Worm (Caenorhabditis elegans) whole organism, late embryonic: ENCODE measurements around the gene rsef-1.

ENCODE experiments used
- ama-1 ChIP-seq: fragments of 150-350 bp; optimal IDR thresholded peaks from 2 replicates; lab custom pipeline; 2014
- ceh-14 ChIP-seq: sonication (generic microtip); optimal IDR thresholded peaks from 2 replicates; lab custom pipeline; 2016; ENCODE audit warnings: missing genotype, missing genetic modification characterization, missing compliant biosample characterization
- ceh-22 ChIP-seq: sonication (generic microtip); optimal IDR thresholded peaks from 2 replicates; lab custom pipeline; 2017; ENCODE audit warnings: missing biosample characterization, missing genetic modification characterization
- elt-2 ChIP-seq: sonication (generic microtip); optimal IDR thresholded peaks from 2 replicates; lab custom pipeline; 2016; ENCODE audit warnings: missing genetic modification reagents, missing genetic modification characterization, missing compliant biosample characterization
- fkh-6 ChIP-seq: sonication (generic microtip); optimal IDR thresholded peaks from 2 replicates; lab custom pipeline; 2016; ENCODE audit warnings: missing genetic modification characterization, missing compliant biosample characterization
- gmeb-2 ChIP-seq: sonication (generic microtip); optimal IDR thresholded peaks from 2 replicates; lab custom pipeline; 2016; ENCODE audit warnings: missing genetic modification characterization, inconsistent platforms, missing compliant biosample characterization
- hlh-30 ChIP-seq: sonication (generic microtip); optimal IDR thresholded peaks from 2 replicates; lab custom pipeline; 2017; ENCODE audit warnings: antibody characterized with exemption, missing genetic modification characterization, missing compliant biosample characterization; ENCODE audit not compliant: insufficient read depth
- pax-1 ChIP-seq: fragments of 150-350 bp; optimal IDR thresholded peaks from 2 replicates; lab custom pipeline; 2014; ENCODE audit warnings: missing biosample characterization, missing genetic modification characterization
- pha-4 ChIP-seq: fragments of 150-350 bp; optimal IDR thresholded peaks from 2 replicates; lab custom pipeline; 2018; ENCODE audit warnings: missing biosample characterization, missing genetic modification reagents, missing genetic modification characterization
- pqm-1 ChIP-seq: sonication (generic microtip); optimal IDR thresholded peaks from 2 replicates; lab custom pipeline; 2016; ENCODE audit warnings: missing genetic modification characterization, missing compliant biosample characterization
- ztf-16 ChIP-seq: sonication (generic microtip); optimal IDR thresholded peaks from 2 replicates; lab custom pipeline; 2017; ENCODE audit warnings: missing genetic modification characterization, missing compliant biosample characterization

ce11 chrX:3106137-3106536 lies 46.9 kb upstream of the rsef-1 start, which contains the start of gene K10B3.5:
- TF ChIP-seq gmeb-2 (tag; lab: Kevin White, UChicago), result no peak
- no peak for TF ChIP-seq ztf-16 (tag; lab: Kevin White, UChicago)
- peak; percentile 44 for TF ChIP-seq pax-1 (tag; lab: Kevin White, UChicago)
- TF ChIP-seq pqm-1 (tag; lab: Kevin White, UChicago), result no peak
- no peak for TF ChIP-seq pha-4
- peak; percentile 89 for TF ChIP-seq hlh-30
- peak; percentile 19 for TF ChIP-seq elt-2
- no peak for TF ChIP-seq fkh-6 (tag; lab: Kevin White, UChicago)
- TF ChIP-seq ama-1 (lab: Kevin White, UChicago), result no peak
- TF ChIP-seq ceh-22 (tag; lab: Kevin White, UChicago), result no peak
- TF ChIP-seq ceh-14, result no peak
